Worm (Caenorhabditis elegans) whole organism, L4/young adult: ENCODE data around the gene F32H5.3.
A peak's percentile ranks its signal among the peaks of the same experiment; 100 is the strongest.

Experiments used
- W03F9.2 ChIP-seq: fragments of 150-350 bp; optimal IDR thresholded peaks from 2 replicates; lab custom pipeline; 2014; ENCODE audit warnings: missing biosample characterization, missing genetic modification characterization
- dao-5 ChIP-seq: sonication (generic microtip); optimal IDR thresholded peaks from 2 replicates; lab custom pipeline; 2016; ENCODE audit warnings: missing genotype, missing genetic modification characterization, moderate library complexity, missing compliant biosample characterization
- him-1 ChIP-seq: sonication (generic microtip); optimal IDR thresholded peaks from 2 replicates; lab custom pipeline; 2016; ENCODE audit warnings: missing genotype, missing genetic modification reagents, missing genetic modification characterization, missing compliant biosample characterization

DNA sequence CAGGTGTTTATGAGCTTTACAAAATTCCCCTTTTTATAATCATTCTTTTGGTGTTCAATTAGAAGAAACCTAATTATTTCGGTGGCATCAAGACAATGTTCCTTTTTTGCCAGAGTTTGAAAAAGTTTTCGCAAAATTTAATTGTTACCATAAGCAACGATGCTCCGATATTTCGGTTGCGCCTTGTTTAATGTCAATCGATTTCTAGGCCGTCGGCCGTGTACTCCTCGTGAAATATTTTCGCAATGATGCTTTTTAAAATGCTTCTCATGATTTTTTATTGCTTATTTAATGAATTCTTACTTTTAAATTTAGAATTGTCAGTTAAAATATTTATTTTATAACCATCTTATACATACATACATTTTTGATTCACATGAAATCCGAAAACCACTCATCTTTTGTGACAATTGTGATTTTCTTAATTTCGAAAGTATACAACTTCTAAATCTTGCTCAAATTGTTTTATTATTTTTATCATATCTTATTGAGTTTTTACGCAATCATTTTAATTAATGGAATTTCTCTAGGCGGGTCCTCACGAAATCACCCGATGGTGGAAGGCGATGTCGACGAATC, 46.0 kb upstream of the F32H5.3 start, which contains the start of gene C50B6.3:
- TF ChIP-seq W03F9.2 (tag; lab: Kevin White, UChicago) (peak; percentile 78), dao-5 (tag; lab: Kevin White, UChicago) (no peak), him-1 (tag; lab: Kevin White, UChicago) (no peak)
